Fruit fly (Drosophila melanogaster): ENCODE data around the gene hyx.
A peak's percentile ranks its signal among the peaks of the same experiment; 100 is the strongest.

Gene hyx

DNA sequence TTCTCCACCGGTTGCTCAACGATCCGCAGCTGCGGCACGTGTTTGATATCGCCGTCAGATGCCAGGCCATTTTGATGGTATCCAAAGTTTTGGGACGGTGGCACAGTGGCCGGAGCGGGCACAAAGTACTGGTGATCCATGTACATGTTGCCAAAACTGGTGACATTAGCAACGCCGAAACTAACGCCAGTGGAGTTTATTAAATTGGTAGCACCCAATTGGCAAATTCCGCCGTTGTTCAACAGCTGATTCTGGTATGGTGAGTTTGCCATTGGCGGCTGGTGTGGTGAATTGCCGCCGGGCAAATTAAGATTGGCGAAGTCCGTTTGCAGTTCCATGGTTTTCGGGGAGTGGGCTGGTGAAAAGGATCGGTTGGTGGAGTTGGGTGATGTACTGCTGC lies 8.4 kb downstream of the hyx start:
- peak; percentile 1 for TF ChIP-seq bab1 (GFP tag; optimal IDR thresholded peaks at IDR 0.05)
- no peak for TF ChIP-seq CG7045 (GFP tag; optimal IDR thresholded peaks at IDR 0.05)

DNA sequence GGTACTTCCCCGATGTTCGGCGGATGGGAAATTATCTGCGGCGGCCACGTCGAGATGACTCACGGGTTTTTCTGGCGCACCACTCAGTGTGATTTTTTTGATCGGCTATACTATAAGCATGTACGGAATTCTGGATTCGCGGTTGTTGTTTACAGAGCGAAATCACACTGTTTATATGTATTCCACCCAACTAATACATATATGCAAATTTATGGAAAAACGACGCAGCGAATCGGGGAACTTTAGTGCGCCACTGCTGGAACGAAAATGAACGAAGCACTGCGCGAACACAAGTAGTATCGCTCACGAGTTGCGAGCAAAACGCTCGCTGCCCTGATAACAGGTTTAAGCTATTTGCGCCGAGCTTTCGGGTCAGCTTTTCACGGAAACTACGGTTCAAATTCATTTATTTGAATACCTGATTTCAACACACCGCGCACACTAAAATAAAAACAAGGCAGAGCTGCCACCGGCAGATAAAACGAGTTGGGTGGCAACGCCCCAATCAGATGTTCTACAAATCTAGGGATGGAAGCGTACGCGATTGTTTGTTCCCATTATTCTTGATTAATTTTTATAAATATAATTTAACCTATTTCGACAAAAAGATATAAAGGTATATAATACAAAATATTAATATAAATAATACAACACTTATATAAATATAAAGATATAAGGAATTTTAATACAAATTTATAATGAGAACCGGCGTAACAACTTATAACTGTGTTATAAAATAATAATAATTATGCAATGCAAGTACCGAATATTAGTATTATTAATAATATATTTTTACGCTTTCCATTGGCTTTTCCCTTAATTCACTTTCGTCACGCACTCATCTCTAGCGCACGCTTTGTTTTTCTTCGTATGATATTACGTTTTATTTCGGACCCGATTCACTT lies 9.3 kb downstream of the hyx start, which contains the start of gene Rel:
Gene Rel (minus strand): TSS at position 417 of the 905 bp plus-strand sequence.
- TF ChIP-seq CG12768 (GFP tag; optimal IDR thresholded peaks at IDR 0.05) (peak; percentile 63), cic (GFP tag; optimal IDR thresholded peaks at IDR 0.05) (peak; percentile 97), Crg-1 (GFP tag; optimal IDR thresholded peaks at IDR 0.05) (peak; percentile 80), CG1620 (GFP tag; optimal IDR thresholded peaks at IDR 0.05) (no peak), CG7045 (GFP tag; optimal IDR thresholded peaks at IDR 0.05) (peak; percentile 62), CG5204 (GFP tag; optimal IDR thresholded peaks at IDR 0.05) (no peak), kay (GFP tag; ENCODE audit: borderline replicate concordance) (peak; percentile 99), pad (GFP tag; optimal IDR thresholded peaks at IDR 0.05) (peak; percentile 41), toe (GFP tag; optimal IDR thresholded peaks at IDR 0.05) (no peak), Mnt (GFP tag; optimal IDR thresholded peaks at IDR 0.05) (peak; percentile 92), CG7101 (tag; optimal IDR thresholded peaks at IDR 0.05) (peak; percentile 78), ovo (GFP tag; optimal IDR thresholded peaks at IDR 0.05) (no peak), Clk (GFP tag; optimal IDR thresholded peaks at IDR 0.05) (peak; percentile 8), tj (GFP tag; optimal IDR thresholded peaks at IDR 0.05) (no peak), cnc (optimal IDR thresholded peaks at IDR 0.05) (peak in 1 of 2 experiments; percentile 13), CG33017 (tag; optimal IDR thresholded peaks at IDR 0.05) (peak; percentile 64), CG11617 (GFP tag; optimal IDR thresholded peaks at IDR 0.05) (peak; percentile 72), CG14711 (tag; optimal IDR thresholded peaks at IDR 0.05) (peak; percentile 74), bab1 (GFP tag; optimal IDR thresholded peaks at IDR 0.05) (peak; percentile 76), Hr96 (GFP tag; optimal IDR thresholded peaks at IDR 0.05) (no peak)

DNA sequence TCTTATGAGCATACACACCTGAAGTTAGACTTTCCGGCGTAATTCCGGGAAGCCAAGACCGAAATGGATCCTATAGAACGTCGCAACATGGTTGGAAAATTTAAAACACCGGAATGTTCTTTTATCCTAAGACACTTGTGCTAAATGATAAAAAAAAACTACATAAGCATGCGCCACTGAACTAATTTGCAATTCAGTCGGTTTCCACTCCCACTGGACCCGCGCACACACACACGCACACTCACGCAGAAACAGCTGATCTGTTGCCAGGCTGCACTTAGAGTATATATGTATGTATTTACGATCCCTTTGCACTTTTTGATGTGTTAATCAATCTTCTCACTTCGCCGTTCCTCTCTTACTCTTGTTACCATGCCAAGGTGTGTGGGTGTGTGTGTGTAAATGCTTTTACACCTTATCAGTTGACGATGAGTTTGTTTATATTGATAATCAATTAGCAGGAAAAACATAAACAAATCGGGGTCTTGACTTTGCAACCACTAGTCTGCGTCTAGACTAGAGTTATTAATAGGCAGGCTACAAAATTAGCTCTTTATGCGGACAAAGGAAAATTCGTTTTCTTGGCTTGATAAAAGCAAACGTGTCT lies 10.0 kb downstream of the hyx start, which contains the start of gene Mst85C:
Gene Mst85C (plus strand): TSS at position 180 of the 607 bp plus-strand sequence.
- TF ChIP-seq Mnt (GFP tag; optimal IDR thresholded peaks at IDR 0.05): no peak
- TF ChIP-seq CG33017 (tag; optimal IDR thresholded peaks at IDR 0.05): no peak
- TF ChIP-seq CG12768 (GFP tag; optimal IDR thresholded peaks at IDR 0.05): peak; percentile 28
- no peak for TF ChIP-seq cnc (optimal IDR thresholded peaks at IDR 0.05)
- no peak for TF ChIP-seq CG14711 (tag; optimal IDR thresholded peaks at IDR 0.05)
- no peak for TF ChIP-seq CG7045 (GFP tag; optimal IDR thresholded peaks at IDR 0.05)
- TF ChIP-seq Crg-1 (GFP tag; optimal IDR thresholded peaks at IDR 0.05): no peak
- TF ChIP-seq CG11617 (GFP tag; optimal IDR thresholded peaks at IDR 0.05): no peak
- no peak for TF ChIP-seq CG5204 (GFP tag; optimal IDR thresholded peaks at IDR 0.05)
- TF ChIP-seq kay (GFP tag; ENCODE audit: borderline replicate concordance): peak; percentile 79
- no peak for TF ChIP-seq CG1620 (GFP tag; optimal IDR thresholded peaks at IDR 0.05)
- TF ChIP-seq Hr96 (GFP tag; optimal IDR thresholded peaks at IDR 0.05): no peak
- TF ChIP-seq bab1 (GFP tag; optimal IDR thresholded peaks at IDR 0.05): no peak
- TF ChIP-seq CG7101 (tag; optimal IDR thresholded peaks at IDR 0.05): no peak
- peak; percentile 52 for TF ChIP-seq cic (GFP tag; optimal IDR thresholded peaks at IDR 0.05)
- TF ChIP-seq pad (GFP tag; optimal IDR thresholded peaks at IDR 0.05): no peak
- peak; percentile 61 for TF ChIP-seq tj (GFP tag; optimal IDR thresholded peaks at IDR 0.05)
- no peak for TF ChIP-seq Clk (GFP tag; optimal IDR thresholded peaks at IDR 0.05)
- no peak for TF ChIP-seq ovo (GFP tag; optimal IDR thresholded peaks at IDR 0.05)
- no peak for TF ChIP-seq toe (GFP tag; optimal IDR thresholded peaks at IDR 0.05)

DNA sequence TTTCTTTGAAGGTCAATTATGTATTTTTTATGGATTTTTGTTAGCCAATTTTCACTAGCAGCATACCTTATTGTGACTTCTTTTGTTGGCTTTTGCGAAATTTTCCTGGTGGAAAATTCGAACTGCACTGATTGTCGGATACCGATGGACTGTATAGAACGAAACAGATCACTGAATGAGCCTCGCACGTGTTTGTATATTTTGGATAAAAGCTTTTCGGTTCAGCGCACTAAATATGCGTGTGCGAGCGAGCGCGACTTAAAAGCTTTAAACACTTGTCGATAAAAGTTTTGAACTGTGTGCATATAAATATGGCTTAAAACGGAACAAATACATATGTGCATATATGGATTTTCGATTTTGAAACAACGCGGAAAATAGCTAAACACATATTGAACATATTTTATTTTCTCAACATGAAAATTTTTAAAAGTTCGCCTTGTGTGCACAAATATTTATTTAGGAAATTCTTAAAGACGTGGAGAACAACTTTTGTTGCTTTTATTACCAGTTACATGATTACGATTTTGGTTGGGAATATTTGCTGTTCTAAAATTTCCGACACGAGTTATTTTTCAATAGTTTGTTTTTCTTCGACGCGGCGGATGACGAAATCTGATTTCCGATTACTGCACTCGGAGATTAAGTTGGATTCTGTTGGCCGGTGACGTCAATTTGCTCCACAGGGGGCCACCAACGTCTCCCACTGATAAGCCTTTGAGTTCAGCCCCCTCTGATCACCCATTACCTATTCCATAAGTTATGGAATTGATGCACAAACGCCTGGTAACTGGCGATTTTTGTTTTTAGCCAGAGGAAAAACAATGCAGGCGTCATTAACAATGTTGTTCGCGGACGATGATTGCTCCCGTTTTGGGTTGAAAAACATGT lies 10.8 kb downstream of the hyx start:
- TF ChIP-seq Mnt (GFP tag; optimal IDR thresholded peaks at IDR 0.05) (peak; percentile 32), cnc (optimal IDR thresholded peaks at IDR 0.05) (no peak)

DNA sequence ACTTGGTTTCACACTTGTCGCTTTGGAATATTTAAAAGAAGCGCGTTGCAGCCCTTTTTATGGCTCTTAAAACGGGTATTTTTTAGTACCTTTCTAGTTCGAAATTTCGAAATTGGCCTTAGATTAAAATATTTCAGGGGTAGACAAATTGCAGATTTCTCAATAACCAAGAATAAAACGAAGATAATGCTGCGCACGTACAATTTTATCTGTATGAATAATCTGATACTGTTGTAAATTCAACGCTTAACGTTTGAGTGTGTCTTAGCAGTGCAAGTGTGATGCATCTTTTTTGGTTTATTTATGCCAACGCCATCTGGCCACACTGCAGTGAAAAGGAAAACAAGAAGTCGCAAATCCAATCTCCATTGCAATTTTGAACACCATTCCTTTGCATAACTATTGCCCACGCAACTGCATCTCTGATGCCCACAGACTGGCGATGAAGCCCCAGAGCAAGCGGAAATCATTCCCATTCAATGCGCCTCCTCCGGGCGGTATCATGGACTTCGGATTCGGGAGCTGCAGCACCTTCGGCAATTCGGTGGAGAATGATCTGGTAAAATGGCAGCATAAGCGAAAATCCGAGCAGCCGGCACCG lies 12.1 kb downstream of the hyx start, which contains the start of gene Nmdmc:
Gene Nmdmc (minus strand): TSS at position 37 of the 601 bp plus-strand sequence.
- no peak for TF ChIP-seq kay (GFP tag; ENCODE audit: borderline replicate concordance)
- TF ChIP-seq bab1 (GFP tag; optimal IDR thresholded peaks at IDR 0.05): peak; percentile 19
- peak; percentile 3 for TF ChIP-seq cic (GFP tag; optimal IDR thresholded peaks at IDR 0.05)
